Fruit fly (Drosophila melanogaster) Kc167 (cell line): ENCODE data around the gene CG43082.

ENCODE experiments used
- h ChIP-seq: fragments of >200 bp; optimal IDR thresholded peaks from 3 replicates; lab custom pipeline; 2018; ENCODE audit warnings: missing external identifiers
- psq ChIP-seq: fragments of >200 bp; optimal IDR thresholded peaks from 2 replicates; lab custom pipeline; 2017; ENCODE audit warnings: missing external identifiers

DNA sequence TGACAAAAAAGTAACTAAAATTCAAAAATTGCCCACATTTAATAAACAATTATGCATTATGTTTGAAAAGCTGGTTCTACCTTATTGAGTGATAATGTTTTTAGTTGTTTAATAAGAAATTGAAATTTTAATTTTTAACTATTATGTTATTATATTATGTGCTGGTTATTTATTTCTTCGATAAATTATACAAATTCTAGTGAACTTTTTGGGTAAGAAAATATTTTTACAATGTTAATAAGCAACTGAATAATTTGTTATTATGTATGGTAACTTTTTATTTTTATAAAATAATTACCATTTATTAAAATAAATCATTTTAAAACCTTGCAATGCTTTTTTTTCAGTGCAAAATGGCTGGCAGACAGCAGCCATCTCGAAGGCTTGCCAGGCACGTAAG, 45.2 kb upstream of the CG43082 start:
- TF ChIP-seq h (lab: Kevin White, UChicago) (no peak), psq (lab: Kevin White, UChicago) (no peak)
